Fruit fly (Drosophila melanogaster): ENCODE measurements around the gene CG9951.
A peak's percentile ranks its signal among the peaks of the same experiment; 100 is the strongest.

CG9951 gene

dm6 chr3L:16878830-16879536 lies 16.0 kb downstream of the CG9951 start:
- no peak for TF ChIP-seq noc (tag; optimal IDR thresholded peaks at IDR 0.05)

- TF ChIP-seq noc (tag; optimal IDR thresholded peaks at IDR 0.05), result peak; percentile 44
Observed at dm6 chr3L:16881097-16881496, 18.1 kb downstream of the CG9951 start.

dm6 chr3L:16884037-16884436 lies 21.1 kb downstream of the CG9951 start:
- no peak for TF ChIP-seq noc (tag; optimal IDR thresholded peaks at IDR 0.05)

- TF ChIP-seq noc (tag; optimal IDR thresholded peaks at IDR 0.05), result peak; percentile 41
Observed at dm6 chr3L:16885042-16885441, 22.1 kb downstream of the CG9951 start.

dm6 chr3L:16886179-16886930 lies 23.4 kb downstream of the CG9951 start:
- TF ChIP-seq noc (tag; optimal IDR thresholded peaks at IDR 0.05), result no peak

- no peak for TF ChIP-seq noc (tag; optimal IDR thresholded peaks at IDR 0.05)
Observed at dm6 chr3L:16887272-16887671, 24.3 kb downstream of the CG9951 start.

dm6 chr3L:16889545-16889944 lies 26.6 kb downstream of the CG9951 start:
- TF ChIP-seq noc (tag; optimal IDR thresholded peaks at IDR 0.05), result no peak

dm6 chr3L:16890650-16891336 lies 27.8 kb downstream of the CG9951 start:
- TF ChIP-seq noc (tag; optimal IDR thresholded peaks at IDR 0.05), result peak; percentile 23

- no peak for TF ChIP-seq noc (tag; optimal IDR thresholded peaks at IDR 0.05)
Observed at dm6 chr3L:16891914-16892313, 28.9 kb downstream of the CG9951 start.

dm6 chr3L:16892728-16893271 lies 29.8 kb downstream of the CG9951 start:
- no peak for TF ChIP-seq noc (tag; optimal IDR thresholded peaks at IDR 0.05)

- TF ChIP-seq noc (tag; optimal IDR thresholded peaks at IDR 0.05), result peak; percentile 40
Observed at dm6 chr3L:16893647-16894046, 30.7 kb downstream of the CG9951 start.

dm6 chr3L:16896408-16896807 lies 33.4 kb downstream of the CG9951 start:
- no peak for TF ChIP-seq noc (tag; optimal IDR thresholded peaks at IDR 0.05)

dm6 chr3L:16910466-16910865 lies 47.5 kb downstream of the CG9951 start:
- no peak for TF ChIP-seq noc (tag; optimal IDR thresholded peaks at IDR 0.05)

- TF ChIP-seq noc (tag; optimal IDR thresholded peaks at IDR 0.05), result no peak
Observed at dm6 chr3L:16914113-16914512, 51.1 kb downstream of the CG9951 start.
